Worm (Caenorhabditis elegans) whole organism, L4 larva: ENCODE results near the gene F13D11.3.

Experiments used
- ama-1 ChIP-seq: fragments of 150-350 bp; optimal IDR thresholded peaks from 2 replicates; lab custom pipeline; 2014; ENCODE audit warnings: inconsistent platforms, mixed read lengths
- dve-1 ChIP-seq: sonication (generic microtip); optimal IDR thresholded peaks from 2 replicates; lab custom pipeline; 2017; ENCODE audit warnings: antibody characterized with exemption, mild to moderate bottlenecking, missing genetic modification characterization, missing compliant biosample characterization; ENCODE audit not compliant: insufficient read depth

DNA sequence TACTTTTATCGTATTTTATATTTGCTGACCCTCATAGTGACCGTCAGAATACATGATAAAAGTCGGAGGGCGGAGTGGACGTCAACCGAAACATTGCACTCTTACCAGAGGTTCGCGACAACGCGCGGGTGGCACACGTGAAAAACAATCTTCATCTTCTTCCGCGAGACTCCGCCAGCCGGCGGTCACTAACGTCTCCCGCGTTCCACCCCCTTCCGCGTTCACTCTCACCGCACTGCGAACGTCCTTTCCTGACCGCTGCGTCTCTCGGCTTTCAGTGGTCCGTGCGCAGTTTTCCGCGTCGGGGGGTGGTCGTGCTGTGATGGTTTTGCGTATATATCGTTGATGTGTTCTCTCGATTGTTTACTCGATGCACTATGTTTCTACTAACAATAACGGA, 12.5 kb upstream of the F13D11.3 start:
- TF ChIP-seq dve-1 (no peak), ama-1 (lab: Kevin White, UChicago) (no peak)
